Fruit fly (Drosophila melanogaster) whole organism, wandering third instar larva: ENCODE results near the gene Fit1.
A peak's percentile ranks its signal among the peaks of the same experiment; 100 is the strongest.

Source experiments
- Abd-B ChIP-seq: fragments of >200 bp; optimal IDR thresholded peaks from 2 replicates; lab custom pipeline; 2017; ENCODE audit warnings: missing biosample characterization, missing genetic modification characterization
- CrebA ChIP-seq: fragments of 200-800 bp; sonication (Bioruptor generic); optimal IDR thresholded peaks from 2 replicates; lab custom pipeline; 2016; ENCODE audit warnings: missing biosample characterization, mild to moderate bottlenecking, missing genetic modification characterization, borderline replicate concordance
- Dfd ChIP-seq: fragments of >200 bp; optimal IDR thresholded peaks from 2 replicates; lab custom pipeline; 2017; ENCODE audit warnings: missing biosample characterization, missing genetic modification characterization
- GATAd ChIP-seq: sonication (Bioruptor generic); optimal IDR thresholded peaks from 2 replicates; lab custom pipeline; 2016; ENCODE audit warnings: missing biosample characterization, missing genetic modification characterization
- HLH106 ChIP-seq: fragments of 200-800 bp; optimal IDR thresholded peaks from 3 replicates; lab custom pipeline; 2019; ENCODE audit warnings: missing biosample characterization, mild to moderate bottlenecking, missing genetic modification characterization, moderate library complexity
- Hnf4 ChIP-seq: fragments of 200-800 bp; sonication (Bioruptor generic); optimal IDR thresholded peaks from 2 replicates; lab custom pipeline; 2016; ENCODE audit warnings: missing biosample characterization, mild to moderate bottlenecking, missing genetic modification characterization
- Hr83 ChIP-seq: fragments of 200-300 bp; sonication (Bioruptor generic); optimal IDR thresholded peaks from 2 replicates; lab custom pipeline; 2016; ENCODE audit warnings: missing biosample characterization, mild to moderate bottlenecking, missing genetic modification characterization, moderate library complexity; ENCODE audit not compliant: poor library complexity, severe bottlenecking
- Jra ChIP-seq: sonication (Bioruptor generic); optimal IDR thresholded peaks from 2 replicates; lab custom pipeline; 2016; ENCODE audit warnings: missing biosample characterization, missing genetic modification characterization
- Myc ChIP-seq: fragments of >200 bp; optimal IDR thresholded peaks from 2 replicates; lab custom pipeline; 2017
- N ChIP-seq: fragments of >200 bp; optimal IDR thresholded peaks from 2 replicates; lab custom pipeline; 2018; ENCODE audit warnings: missing biosample characterization, missing external identifiers, missing genetic modification characterization
- OdsH ChIP-seq: fragments of 200-800 bp; sonication (Bioruptor generic); optimal IDR thresholded peaks from 2 replicates; lab custom pipeline; 2016; ENCODE audit warnings: missing biosample characterization, mild to moderate bottlenecking, missing genetic modification characterization
- Rel ChIP-seq, 2 experiments: fragments of 200-800 bp; sonication (Bioruptor generic) in 1 of 2; optimal IDR thresholded peaks; 2 replicates in 1 of 2; 3 replicates in 1 of 2; lab custom pipeline; 2016 to 2019; ENCODE audit warnings: mild to moderate bottlenecking in 2 of 2, missing biosample characterization in 2 of 2, missing genetic modification characterization in 2 of 2, moderate library complexity in 1 of 2
- Sp1 ChIP-seq: fragments of 200-800 bp; sonication (Bioruptor generic); optimal IDR thresholded peaks from 3 replicates; lab custom pipeline; 2019; ENCODE audit warnings: missing biosample characterization, mild to moderate bottlenecking, missing genetic modification characterization, moderate library complexity
- Vsx2 ChIP-seq: fragments of 200-300, 225-300 bp; sonication (Bioruptor generic); optimal IDR thresholded peaks from 2 replicates; lab custom pipeline; 2018; ENCODE audit warnings: missing biosample characterization, missing genetic modification characterization; ENCODE audit not compliant: partially characterized antibody
- brk ChIP-seq: fragments of 200-800 bp; sonication (Bioruptor generic); optimal IDR thresholded peaks from 2 replicates; lab custom pipeline; 2016; ENCODE audit warnings: missing biosample characterization, mild to moderate bottlenecking, missing genetic modification characterization
- dl ChIP-seq, 2 experiments: fragments of 175-275, 200-275 bp in 1 of 2; fragments of 200-275 bp in 1 of 2; sonication (Bioruptor generic); optimal IDR thresholded peaks; lab custom pipeline; 2018; ENCODE audit warnings: mild to moderate bottlenecking in 2 of 2, missing biosample characterization in 2 of 2, missing genetic modification characterization in 2 of 2, moderate library complexity in 2 of 2; ENCODE audit not compliant: partially characterized antibody in 2 of 2, insufficient read depth in 1 of 2
- dmrt93B ChIP-seq: fragments of 200-800 bp; sonication (Bioruptor generic); optimal IDR thresholded peaks from 2 replicates; lab custom pipeline; 2018; ENCODE audit warnings: missing biosample characterization, mild to moderate bottlenecking, missing genetic modification characterization
- dsf ChIP-seq: sonication (Bioruptor generic); optimal IDR thresholded peaks from 2 replicates; lab custom pipeline; 2016; ENCODE audit warnings: missing biosample characterization, missing genetic modification characterization, borderline replicate concordance
- ey ChIP-seq: fragments of 200-800 bp; sonication (Bioruptor generic); optimal IDR thresholded peaks from 2 replicates; lab custom pipeline; 2016; ENCODE audit warnings: missing biosample characterization, missing genetic modification characterization
- foxo ChIP-seq, 2 experiments: fragments of 200-800 bp; sonication (Bioruptor generic); optimal IDR thresholded peaks; 2 replicates in 1 of 2; 3 replicates in 1 of 2; lab custom pipeline; 2016 to 2017; ENCODE audit warnings: missing biosample characterization in 2 of 2, missing genetic modification characterization in 2 of 2
- fru ChIP-seq: fragments of 200-800 bp; sonication (Bioruptor generic); optimal IDR thresholded peaks from 3 replicates; lab custom pipeline; 2016; ENCODE audit warnings: missing biosample characterization, mild to moderate bottlenecking, missing genetic modification characterization
- h ChIP-seq: fragments of 200-800 bp; sonication (Bioruptor generic); optimal IDR thresholded peaks from 3 replicates; lab custom pipeline; 2016; ENCODE audit warnings: missing biosample characterization, mild to moderate bottlenecking, missing genetic modification characterization
- jim ChIP-seq: fragments of 175-275, 200-325 bp; sonication (Bioruptor generic); optimal IDR thresholded peaks from 2 replicates; lab custom pipeline; 2016; ENCODE audit warnings: missing biosample characterization, mild to moderate bottlenecking, missing genetic modification characterization
- lola ChIP-seq: fragments of >200 bp; optimal IDR thresholded peaks from 2 replicates; lab custom pipeline; 2017; ENCODE audit warnings: missing biosample characterization, missing genetic modification characterization
- psq ChIP-seq: fragments of 200-800 bp; sonication (Bioruptor generic); optimal IDR thresholded peaks from 3 replicates; lab custom pipeline; 2017; ENCODE audit warnings: missing biosample characterization, mild to moderate bottlenecking, missing genetic modification characterization, moderate library complexity
- sv ChIP-seq: fragments of 200-800 bp; sonication (Bioruptor generic); optimal IDR thresholded peaks from 3 replicates; lab custom pipeline; 2016; ENCODE audit warnings: missing biosample characterization, missing genetic modification characterization
- tai ChIP-seq: sonication (Bioruptor generic); optimal IDR thresholded peaks from 2 replicates; lab custom pipeline; 2016; ENCODE audit warnings: missing biosample characterization, missing genetic modification characterization
- usp ChIP-seq: fragments of >200 bp; optimal IDR thresholded peaks from 2 replicates; lab custom pipeline; 2017; ENCODE audit warnings: missing biosample characterization, missing genetic modification characterization
- woc ChIP-seq: sonication (Bioruptor generic); optimal IDR thresholded peaks from 2 replicates; lab custom pipeline; 2016; ENCODE audit warnings: missing biosample characterization, mild to moderate bottlenecking, missing genetic modification characterization

Gene Fit1

DNA sequence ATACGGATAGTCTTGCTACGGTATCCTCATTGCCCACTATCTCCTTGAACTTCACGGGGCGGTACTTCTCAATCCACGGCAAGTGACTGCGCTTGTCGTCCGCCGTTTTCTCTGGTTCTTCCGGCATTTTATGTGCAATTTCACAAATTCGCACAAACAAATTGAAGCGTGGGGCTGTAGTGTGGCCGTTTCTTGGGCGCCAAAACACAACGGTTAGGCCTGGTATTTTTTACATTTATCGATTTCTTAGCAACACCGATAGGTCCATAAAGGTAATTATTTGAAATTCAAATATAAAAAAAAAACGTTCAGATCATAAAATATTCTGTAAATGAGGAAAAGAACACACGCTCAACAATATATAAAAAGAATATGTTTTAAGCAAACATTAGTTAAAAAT is 32.5 kb downstream of the Fit1 start, which contains the start of gene RfC4:
RfC4 (minus strand) TSS at position 182 of the 400 bp plus-strand sequence.
- TF ChIP-seq Hr83 (GFP tag; lab: Kevin White, UChicago) = no peak
- no peak for TF ChIP-seq Vsx2 (GFP tag; lab: Kevin White, UChicago)
- no peak for TF ChIP-seq Hnf4 (GFP tag; lab: Kevin White, UChicago)
- no peak for TF ChIP-seq psq (GFP tag; lab: Kevin White, UChicago)
- TF ChIP-seq Myc = no peak
- TF ChIP-seq GATAd (GFP tag; lab: Kevin White, UChicago) = no peak

DNA sequence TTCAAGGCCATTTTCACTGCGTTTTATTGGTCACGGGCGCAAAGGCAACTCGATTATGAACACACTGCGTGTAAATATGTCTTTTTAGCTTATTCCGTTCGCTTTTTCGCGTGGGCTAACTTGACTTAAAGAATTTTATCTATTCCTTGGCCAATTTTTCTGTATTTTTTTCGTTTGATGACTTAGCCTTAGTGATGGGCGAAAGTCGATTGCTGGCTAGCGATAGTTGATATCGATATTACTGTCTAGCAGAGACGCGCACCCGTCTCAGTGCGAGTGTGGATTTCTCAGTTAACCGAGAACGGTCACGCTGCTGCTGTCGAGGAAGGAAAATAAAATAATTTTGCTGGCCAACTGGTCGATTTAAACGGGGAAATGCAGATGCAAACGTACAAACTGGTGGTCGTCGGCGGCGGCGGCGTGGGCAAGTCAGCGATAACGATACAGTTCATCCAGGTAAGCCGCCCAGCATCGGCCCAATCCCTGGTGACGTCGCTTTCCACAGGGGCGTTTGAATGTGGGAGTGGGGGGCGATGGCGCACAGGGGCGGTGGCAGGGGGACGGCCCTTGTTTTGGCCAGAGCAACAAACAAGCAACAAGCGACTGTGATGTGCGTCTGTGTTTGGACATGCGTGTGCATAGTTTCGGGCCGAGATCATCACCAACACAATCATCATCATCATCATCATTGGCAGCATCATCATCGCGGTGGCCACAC is 35.6 kb downstream of the Fit1 start, which contains the start of the genes Rop and Ras64B:
Rop (minus strand) TSS at position 193 of the 718 bp plus-strand sequence.
Ras64B (plus strand) TSS at position 273 of the 718 bp plus-strand sequence.
- TF ChIP-seq Myc (no peak), psq (GFP tag; lab: Kevin White, UChicago) (peak; percentile 10), HLH106 (tag; lab: Kevin White, UChicago) (peak; percentile 9), OdsH (peak; percentile 28), brk (GFP tag; lab: Kevin White, UChicago) (no peak), dl (GFP tag; optimal IDR thresholded peaks at IDR 0.05; lab: Kevin White, UChicago; ENCODE audit: insufficient read depth in 1 of 2, partially characterized antibody in 2 of 2) (no peak), Rel (GFP tag; optimal IDR thresholded peaks at IDR 0.05; lab: Kevin White, UChicago) (no peak), Rel (tag; optimal IDR thresholded peaks at IDR 0.05; lab: Kevin White, UChicago) (peak; percentile 77), Sp1 (GFP tag; lab: Kevin White, UChicago) (peak; percentile 46), Abd-B (no peak), h (GFP tag; lab: Kevin White, UChicago) (peak; percentile 33), tai (no peak), GATAd (GFP tag; lab: Kevin White, UChicago) (no peak), Hr83 (GFP tag; lab: Kevin White, UChicago) (peak; percentile 31), Jra (GFP tag; lab: Kevin White, UChicago) (peak; percentile 20), CrebA (GFP tag; lab: Kevin White, UChicago) (no peak)

DNA sequence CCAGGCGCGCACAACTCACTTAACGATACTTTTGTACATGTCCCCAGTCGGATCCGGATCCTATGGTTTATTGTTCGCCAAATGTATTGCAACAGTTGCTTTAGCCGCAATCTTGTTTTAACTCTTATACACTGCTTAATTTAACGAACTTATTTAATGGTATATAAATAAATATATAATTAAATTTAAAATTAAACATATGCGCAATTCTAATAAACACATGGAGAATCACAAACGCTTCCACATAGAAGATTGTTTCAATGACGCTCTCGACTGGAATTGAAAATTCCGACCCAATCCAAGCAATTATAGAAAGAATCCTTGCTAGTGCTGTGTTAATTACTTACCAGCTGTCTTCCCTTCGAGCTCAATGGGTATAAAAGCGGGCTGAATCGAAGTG is 37.8 kb downstream of the Fit1 start, which contains the start of gene Akh:
Akh (plus strand) TSS at position 301 of the 400 bp plus-strand sequence.
- TF ChIP-seq foxo (GFP tag; optimal IDR thresholded peaks at IDR 0.05; lab: Kevin White, UChicago) (no peak), tai (no peak), jim (no peak), Jra (GFP tag; lab: Kevin White, UChicago) (no peak)

DNA sequence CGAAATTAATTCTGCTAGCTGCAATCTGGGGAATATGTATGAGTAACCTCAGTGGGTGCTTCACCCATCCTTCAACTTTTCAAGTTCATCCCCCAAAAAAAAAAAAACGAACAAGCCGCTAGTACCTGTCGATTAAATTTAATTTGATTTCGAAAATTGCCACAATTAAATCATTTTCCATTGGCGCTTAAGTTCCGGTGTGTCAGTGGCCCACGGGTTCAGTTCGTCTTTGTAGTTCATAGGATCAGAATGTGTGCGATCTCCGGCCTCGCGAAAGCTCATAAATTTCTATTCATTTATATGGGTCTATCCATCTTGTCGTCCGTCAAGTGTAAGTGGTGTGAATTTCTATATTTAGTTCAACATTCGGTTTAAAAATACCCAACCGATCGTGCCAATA is 38.7 kb downstream of the Fit1 start, which contains the start of gene CG32260:
CG32260 (plus strand) TSS at position 301 of the 400 bp plus-strand sequence.
- no peak for TF ChIP-seq Hr83 (GFP tag; lab: Kevin White, UChicago)
- no peak for TF ChIP-seq usp
- no peak for TF ChIP-seq Dfd (GFP tag; lab: Kevin White, UChicago)
- no peak for TF ChIP-seq dmrt93B (GFP tag; lab: Kevin White, UChicago)
- no peak for TF ChIP-seq sv (GFP tag; lab: Kevin White, UChicago)
- no peak for TF ChIP-seq dsf (GFP tag; lab: Kevin White, UChicago)
- TF ChIP-seq N (GFP tag; lab: Kevin White, UChicago) = no peak
- TF ChIP-seq GATAd (GFP tag; lab: Kevin White, UChicago) = no peak
- TF ChIP-seq woc (GFP tag; lab: Kevin White, UChicago) = no peak
- no peak for TF ChIP-seq foxo (GFP tag; optimal IDR thresholded peaks at IDR 0.05; lab: Kevin White, UChicago)
- no peak for TF ChIP-seq Abd-B
- TF ChIP-seq Rel (GFP tag; optimal IDR thresholded peaks at IDR 0.05; lab: Kevin White, UChicago) = no peak
- TF ChIP-seq Rel (tag; optimal IDR thresholded peaks at IDR 0.05; lab: Kevin White, UChicago) = no peak
- TF ChIP-seq CrebA (GFP tag; lab: Kevin White, UChicago) = no peak
- no peak for TF ChIP-seq ey (GFP tag; lab: Kevin White, UChicago)
- TF ChIP-seq lola (GFP tag; lab: Kevin White, UChicago) = no peak
- TF ChIP-seq tai = no peak

DNA sequence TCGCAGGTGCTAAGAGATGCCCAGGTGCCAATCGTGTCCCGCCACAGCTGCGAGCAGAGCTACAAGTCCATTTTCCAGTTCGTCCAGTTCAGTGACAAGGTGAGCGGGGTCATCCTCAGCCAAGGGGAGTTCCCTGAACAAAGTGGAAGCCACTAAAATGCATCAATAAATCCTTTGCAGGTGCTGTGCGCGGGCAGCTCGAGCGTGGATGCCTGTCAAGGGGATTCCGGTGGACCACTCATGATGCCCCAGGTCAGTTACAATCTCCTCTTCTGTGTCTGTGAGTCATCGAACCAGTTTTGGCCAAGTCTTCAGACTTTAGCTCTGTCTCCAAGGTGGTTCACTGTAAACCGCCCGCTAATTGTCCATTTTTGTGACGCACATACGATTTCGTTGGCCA is 41.9 kb downstream of the Fit1 start:
- no peak for TF ChIP-seq fru (GFP tag; lab: Kevin White, UChicago)
- no peak for TF ChIP-seq Rel (GFP tag; optimal IDR thresholded peaks at IDR 0.05; lab: Kevin White, UChicago)
- TF ChIP-seq Rel (tag; optimal IDR thresholded peaks at IDR 0.05; lab: Kevin White, UChicago) = peak; percentile 76
